Worm (Caenorhabditis elegans) whole organism, L2 larva: Measurements from ENCODE around the gene E01G4.3.

Source experiments
- R02D3.7 ChIP-seq: fragments of 150-350 bp; optimal IDR thresholded peaks from 2 replicates; lab custom pipeline; 2014; ENCODE audit warnings: missing biosample characterization, missing genetic modification characterization
- ceh-82 ChIP-seq: fragments of 150-350 bp; optimal IDR thresholded peaks from 2 replicates; lab custom pipeline; 2014; ENCODE audit warnings: missing biosample characterization, missing genetic modification characterization
- fos-1 ChIP-seq: fragments of 150-350 bp; optimal IDR thresholded peaks from 2 replicates; lab custom pipeline; 2014; ENCODE audit warnings: missing biosample characterization, missing genetic modification characterization
- mbf-1 ChIP-seq: sonication (generic microtip); optimal IDR thresholded peaks from 2 replicates; lab custom pipeline; 2017; ENCODE audit warnings: missing biosample characterization, missing genetic modification characterization
- nhr-10 ChIP-seq: sonication (generic microtip); optimal IDR thresholded peaks from 2 replicates; lab custom pipeline; 2017; ENCODE audit warnings: missing biosample characterization, missing genetic modification characterization
- nhr-12 ChIP-seq: fragments of 150-350 bp; optimal IDR thresholded peaks from 2 replicates; lab custom pipeline; 2014; ENCODE audit warnings: missing biosample characterization, missing genetic modification characterization
- nhr-23 ChIP-seq: fragments of 150-350 bp; optimal IDR thresholded peaks from 2 replicates; lab custom pipeline; 2014; ENCODE audit warnings: missing biosample characterization, missing genetic modification reagents, missing genetic modification characterization
- nhr-77 ChIP-seq: fragments of 150-350 bp; optimal IDR thresholded peaks from 2 replicates; lab custom pipeline; 2014; ENCODE audit warnings: missing biosample characterization, missing genetic modification characterization
- skn-1 ChIP-seq: sonication (generic microtip); optimal IDR thresholded peaks from 2 replicates; lab custom pipeline; 2017; ENCODE audit warnings: missing biosample characterization, missing genetic modification characterization
- snpc-4 ChIP-seq: fragments of 150-350 bp; optimal IDR thresholded peaks from 2 replicates; lab custom pipeline; 2014; ENCODE audit warnings: missing biosample characterization, missing genetic modification characterization
- unc-39 ChIP-seq: fragments of 150-350 bp; optimal IDR thresholded peaks from 2 replicates; lab custom pipeline; 2014; ENCODE audit warnings: missing biosample characterization, missing genetic modification characterization
- unc-62 ChIP-seq: fragments of 150-350 bp; optimal IDR thresholded peaks from 2 replicates; lab custom pipeline; 2014; ENCODE audit warnings: missing biosample characterization, missing genetic modification reagents, missing genetic modification characterization
- ztf-1 ChIP-seq: fragments of 200-800 bp; sonication (Bioruptor generic); conservative IDR thresholded peaks from 2 replicates; pipeline ENCODE4 v1.3.6; 2022; ENCODE audit warnings: missing genetic modification characterization, missing compliant biosample characterization
- ztf-4 ChIP-seq: fragments of 150-350 bp; optimal IDR thresholded peaks from 2 replicates; lab custom pipeline; 2014; ENCODE audit warnings: missing biosample characterization, missing genetic modification characterization

ce11 chrII:13492948-13493347, 23.5 kb upstream of the E01G4.3 start, which contains the start of gene F45H10.2:
- TF ChIP-seq ztf-4 (tag; lab: Kevin White, UChicago): no peak
- TF ChIP-seq R02D3.7 (tag; lab: Kevin White, UChicago): no peak
- TF ChIP-seq fos-1 (tag; lab: Kevin White, UChicago): no peak
- no peak for TF ChIP-seq nhr-23 (tag; lab: Kevin White, UChicago)
- TF ChIP-seq nhr-12: no peak
- TF ChIP-seq ztf-1 (GFP tag; lab: Robert Waterston, UW): no peak
- TF ChIP-seq nhr-77: no peak
- no peak for TF ChIP-seq ceh-82 (tag; lab: Kevin White, UChicago)
- TF ChIP-seq unc-62 (GFP tag; lab: Kevin White, UChicago): no peak
- no peak for TF ChIP-seq unc-39
- no peak for TF ChIP-seq mbf-1 (tag; lab: Kevin White, UChicago)
- no peak for TF ChIP-seq nhr-10 (tag; lab: Kevin White, UChicago)
- TF ChIP-seq skn-1 (tag; lab: Kevin White, UChicago): no peak
- TF ChIP-seq snpc-4 (tag; lab: Kevin White, UChicago): no peak
